Fruit fly (Drosophila melanogaster) whole organism, wandering third instar larva: Measurements from ENCODE around the gene PTPMT1.

Source experiments
- Abd-B ChIP-seq: fragments of >200 bp; optimal IDR thresholded peaks from 2 replicates; lab custom pipeline; 2017; ENCODE audit warnings: missing biosample characterization, missing genetic modification characterization
- CG32264 ChIP-seq: fragments of 200-800 bp; sonication (Bioruptor generic); optimal IDR thresholded peaks from 2 replicates; lab custom pipeline; 2016; ENCODE audit warnings: missing biosample characterization, missing genetic modification characterization
- CG9705 ChIP-seq: fragments of 200-800 bp; sonication (Bioruptor generic); optimal IDR thresholded peaks from 2 replicates; lab custom pipeline; 2018; ENCODE audit warnings: missing biosample characterization, mild to moderate bottlenecking, missing genetic modification characterization
- CrebA ChIP-seq: fragments of 200-800 bp; sonication (Bioruptor generic); optimal IDR thresholded peaks from 2 replicates; lab custom pipeline; 2016; ENCODE audit warnings: missing biosample characterization, mild to moderate bottlenecking, missing genetic modification characterization, borderline replicate concordance
- Dfd ChIP-seq: fragments of >200 bp; optimal IDR thresholded peaks from 2 replicates; lab custom pipeline; 2017; ENCODE audit warnings: missing biosample characterization, missing genetic modification characterization
- HLH106 ChIP-seq: fragments of 200-800 bp; optimal IDR thresholded peaks from 3 replicates; lab custom pipeline; 2019; ENCODE audit warnings: missing biosample characterization, mild to moderate bottlenecking, missing genetic modification characterization, moderate library complexity
- Hnf4 ChIP-seq: fragments of 200-800 bp; sonication (Bioruptor generic); optimal IDR thresholded peaks from 2 replicates; lab custom pipeline; 2016; ENCODE audit warnings: missing biosample characterization, mild to moderate bottlenecking, missing genetic modification characterization
- Hr83 ChIP-seq: fragments of 200-300 bp; sonication (Bioruptor generic); optimal IDR thresholded peaks from 2 replicates; lab custom pipeline; 2016; ENCODE audit warnings: missing biosample characterization, mild to moderate bottlenecking, missing genetic modification characterization, moderate library complexity; ENCODE audit not compliant: poor library complexity, severe bottlenecking
- Jra ChIP-seq: sonication (Bioruptor generic); optimal IDR thresholded peaks from 2 replicates; lab custom pipeline; 2016; ENCODE audit warnings: missing biosample characterization, missing genetic modification characterization
- Mio ChIP-seq: sonication (Bioruptor generic); optimal IDR thresholded peaks from 2 replicates; lab custom pipeline; 2016; ENCODE audit warnings: missing biosample characterization, missing genetic modification characterization
- Myc ChIP-seq: fragments of >200 bp; optimal IDR thresholded peaks from 2 replicates; lab custom pipeline; 2017
- N ChIP-seq: fragments of >200 bp; optimal IDR thresholded peaks from 2 replicates; lab custom pipeline; 2018; ENCODE audit warnings: missing biosample characterization, missing external identifiers, missing genetic modification characterization
- OdsH ChIP-seq: fragments of 200-800 bp; sonication (Bioruptor generic); optimal IDR thresholded peaks from 2 replicates; lab custom pipeline; 2016; ENCODE audit warnings: missing biosample characterization, mild to moderate bottlenecking, missing genetic modification characterization
- Rel ChIP-seq, 2 experiments: fragments of 200-800 bp; sonication (Bioruptor generic) in 1 of 2; optimal IDR thresholded peaks; 2 replicates in 1 of 2; 3 replicates in 1 of 2; lab custom pipeline; 2016 to 2019; ENCODE audit warnings: mild to moderate bottlenecking in 2 of 2, missing biosample characterization in 2 of 2, missing genetic modification characterization in 2 of 2, moderate library complexity in 1 of 2
- Sp1 ChIP-seq: fragments of 200-800 bp; sonication (Bioruptor generic); optimal IDR thresholded peaks from 3 replicates; lab custom pipeline; 2019; ENCODE audit warnings: missing biosample characterization, mild to moderate bottlenecking, missing genetic modification characterization, moderate library complexity
- Vsx2 ChIP-seq: fragments of 200-300, 225-300 bp; sonication (Bioruptor generic); optimal IDR thresholded peaks from 2 replicates; lab custom pipeline; 2018; ENCODE audit warnings: missing biosample characterization, missing genetic modification characterization; ENCODE audit not compliant: partially characterized antibody
- br ChIP-seq: fragments of 200-800 bp; sonication (Bioruptor generic); optimal IDR thresholded peaks from 2 replicates; lab custom pipeline; 2016; ENCODE audit warnings: missing biosample characterization, missing genetic modification characterization
- brk ChIP-seq: fragments of 200-800 bp; sonication (Bioruptor generic); optimal IDR thresholded peaks from 2 replicates; lab custom pipeline; 2016; ENCODE audit warnings: missing biosample characterization, mild to moderate bottlenecking, missing genetic modification characterization
- dl ChIP-seq, 2 experiments: fragments of 175-275, 200-275 bp in 1 of 2; fragments of 200-275 bp in 1 of 2; sonication (Bioruptor generic); optimal IDR thresholded peaks; lab custom pipeline; 2018; ENCODE audit warnings: mild to moderate bottlenecking in 2 of 2, missing biosample characterization in 2 of 2, missing genetic modification characterization in 2 of 2, moderate library complexity in 2 of 2; ENCODE audit not compliant: partially characterized antibody in 2 of 2, insufficient read depth in 1 of 2
- dmrt93B ChIP-seq: fragments of 200-800 bp; sonication (Bioruptor generic); optimal IDR thresholded peaks from 2 replicates; lab custom pipeline; 2018; ENCODE audit warnings: missing biosample characterization, mild to moderate bottlenecking, missing genetic modification characterization
- dsf ChIP-seq: sonication (Bioruptor generic); optimal IDR thresholded peaks from 2 replicates; lab custom pipeline; 2016; ENCODE audit warnings: missing biosample characterization, missing genetic modification characterization, borderline replicate concordance
- ey ChIP-seq: fragments of 200-800 bp; sonication (Bioruptor generic); optimal IDR thresholded peaks from 2 replicates; lab custom pipeline; 2016; ENCODE audit warnings: missing biosample characterization, missing genetic modification characterization
- foxo ChIP-seq, 2 experiments: fragments of 200-800 bp; sonication (Bioruptor generic); optimal IDR thresholded peaks; 2 replicates in 1 of 2; 3 replicates in 1 of 2; lab custom pipeline; 2016 to 2017; ENCODE audit warnings: missing biosample characterization in 2 of 2, missing genetic modification characterization in 2 of 2
- fru ChIP-seq: fragments of 200-800 bp; sonication (Bioruptor generic); optimal IDR thresholded peaks from 3 replicates; lab custom pipeline; 2016; ENCODE audit warnings: missing biosample characterization, mild to moderate bottlenecking, missing genetic modification characterization
- h ChIP-seq: fragments of 200-800 bp; sonication (Bioruptor generic); optimal IDR thresholded peaks from 3 replicates; lab custom pipeline; 2016; ENCODE audit warnings: missing biosample characterization, mild to moderate bottlenecking, missing genetic modification characterization
- jim ChIP-seq: fragments of 175-275, 200-325 bp; sonication (Bioruptor generic); optimal IDR thresholded peaks from 2 replicates; lab custom pipeline; 2016; ENCODE audit warnings: missing biosample characterization, mild to moderate bottlenecking, missing genetic modification characterization
- pan ChIP-seq: fragments of >200 bp; optimal IDR thresholded peaks from 2 replicates; lab custom pipeline; 2017
- psq ChIP-seq: fragments of 200-800 bp; sonication (Bioruptor generic); optimal IDR thresholded peaks from 3 replicates; lab custom pipeline; 2017; ENCODE audit warnings: missing biosample characterization, mild to moderate bottlenecking, missing genetic modification characterization, moderate library complexity
- rgr ChIP-seq: fragments of 200-800 bp; sonication (Bioruptor generic); optimal IDR thresholded peaks from 3 replicates; lab custom pipeline; 2016; ENCODE audit warnings: missing biosample characterization, mild to moderate bottlenecking, missing genetic modification characterization
- sage ChIP-seq: fragments of 200-800 bp; sonication (Bioruptor generic); optimal IDR thresholded peaks from 2 replicates; lab custom pipeline; 2016; ENCODE audit warnings: missing biosample characterization, mild to moderate bottlenecking, missing genetic modification characterization
- sv ChIP-seq: fragments of 200-800 bp; sonication (Bioruptor generic); optimal IDR thresholded peaks from 3 replicates; lab custom pipeline; 2016; ENCODE audit warnings: missing biosample characterization, missing genetic modification characterization
- tai ChIP-seq: sonication (Bioruptor generic); optimal IDR thresholded peaks from 2 replicates; lab custom pipeline; 2016; ENCODE audit warnings: missing biosample characterization, missing genetic modification characterization
- usp ChIP-seq: fragments of >200 bp; optimal IDR thresholded peaks from 2 replicates; lab custom pipeline; 2017; ENCODE audit warnings: missing biosample characterization, missing genetic modification characterization
- woc ChIP-seq: sonication (Bioruptor generic); optimal IDR thresholded peaks from 2 replicates; lab custom pipeline; 2016; ENCODE audit warnings: missing biosample characterization, mild to moderate bottlenecking, missing genetic modification characterization

The PTPMT1 gene

dm6 chr3R:23783961-23784360, 25.8 kb downstream of the PTPMT1 start:
- TF ChIP-seq HLH106, result peak; percentile 53
- peak; percentile 13 for TF ChIP-seq sv (GFP tag; lab: Kevin White, UChicago)
- TF ChIP-seq foxo (GFP tag; optimal IDR thresholded peaks at IDR 0.05; lab: Kevin White, UChicago), result peak in 1 of 2 experiments; percentile 72
- TF ChIP-seq br (GFP tag; lab: Kevin White, UChicago), result peak; percentile 51
- TF ChIP-seq tai (GFP tag; lab: Kevin White, UChicago), result no peak
- peak; percentile 34 for TF ChIP-seq psq (GFP tag; lab: Kevin White, UChicago)
- no peak for TF ChIP-seq Dfd
- TF ChIP-seq Myc (lab: Kevin White, UChicago), result no peak
- no peak for TF ChIP-seq Abd-B (GFP tag; lab: Kevin White, UChicago)
- no peak for TF ChIP-seq CG32264 (GFP tag; lab: Kevin White, UChicago)
- peak; percentile 54 for TF ChIP-seq woc (GFP tag; lab: Kevin White, UChicago)
- TF ChIP-seq h (GFP tag; lab: Kevin White, UChicago), result peak; percentile 75
- TF ChIP-seq OdsH (GFP tag; lab: Kevin White, UChicago), result peak; percentile 65
- TF ChIP-seq CrebA, result no peak
- TF ChIP-seq Hnf4 (GFP tag; lab: Kevin White, UChicago), result no peak
- no peak for TF ChIP-seq Hr83 (GFP tag; lab: Kevin White, UChicago)
- no peak for TF ChIP-seq dsf (GFP tag; lab: Kevin White, UChicago)
- peak; percentile 64 for TF ChIP-seq ey (GFP tag; lab: Kevin White, UChicago)
- peak; percentile 60 for TF ChIP-seq rgr (GFP tag; lab: Kevin White, UChicago)
- peak; percentile 48 for TF ChIP-seq Sp1
- TF ChIP-seq fru (GFP tag; lab: Kevin White, UChicago), result peak; percentile 75

- TF ChIP-seq h (GFP tag; lab: Kevin White, UChicago) (no peak), brk (GFP tag; lab: Kevin White, UChicago) (no peak), N (GFP tag; lab: Kevin White, UChicago) (no peak), dmrt93B (GFP tag; lab: Kevin White, UChicago) (no peak), OdsH (GFP tag; lab: Kevin White, UChicago) (no peak), Hnf4 (GFP tag; lab: Kevin White, UChicago) (no peak), usp (no peak), CG32264 (GFP tag; lab: Kevin White, UChicago) (no peak), Jra (no peak), Mio (GFP tag; lab: Kevin White, UChicago) (no peak), sage (no peak), Hr83 (GFP tag; lab: Kevin White, UChicago) (no peak), dsf (GFP tag; lab: Kevin White, UChicago) (no peak), Vsx2 (GFP tag; lab: Kevin White, UChicago) (no peak), CG9705 (GFP tag; lab: Kevin White, UChicago) (no peak)
Measured at dm6 chr3R:23784925-23785680, 27.0 kb downstream of the PTPMT1 start.

dm6 chr3R:23786768-23787631, 28.9 kb downstream of the PTPMT1 start:
- TF ChIP-seq foxo (GFP tag; optimal IDR thresholded peaks at IDR 0.05; lab: Kevin White, UChicago) (peak in 1 of 2 experiments; percentile 30), HLH106 (no peak)

- TF ChIP-seq psq (GFP tag; lab: Kevin White, UChicago) (no peak), brk (GFP tag; lab: Kevin White, UChicago) (no peak), Myc (lab: Kevin White, UChicago) (no peak), usp (no peak), dmrt93B (GFP tag; lab: Kevin White, UChicago) (no peak), rgr (GFP tag; lab: Kevin White, UChicago) (no peak), OdsH (GFP tag; lab: Kevin White, UChicago) (no peak), tai (GFP tag; lab: Kevin White, UChicago) (no peak), dl (GFP tag; optimal IDR thresholded peaks at IDR 0.05; lab: Kevin White, UChicago; ENCODE audit: insufficient read depth in 1 of 2, partially characterized antibody in 2 of 2) (no peak), jim (no peak), Rel (GFP tag; optimal IDR thresholded peaks at IDR 0.05; lab: Kevin White, UChicago) (no peak), Rel (tag; optimal IDR thresholded peaks at IDR 0.05; lab: Kevin White, UChicago) (no peak), pan (lab: Kevin White, UChicago) (no peak), Abd-B (GFP tag; lab: Kevin White, UChicago) (no peak), Vsx2 (GFP tag; lab: Kevin White, UChicago) (no peak), CG32264 (GFP tag; lab: Kevin White, UChicago) (no peak), CrebA (no peak), sage (no peak), ey (GFP tag; lab: Kevin White, UChicago) (no peak), N (GFP tag; lab: Kevin White, UChicago) (no peak)
Measured at dm6 chr3R:23787632-23787960, 29.5 kb downstream of the PTPMT1 start.
